Worm (Caenorhabditis elegans) whole organism, midembryonic: ENCODE measurements around the gene Y82E9BR.9.

Experiments
- T22C8.4 ChIP-seq: fragments of 200-800 bp; sonication (Bioruptor generic); IDR thresholded peaks from 2 replicates; pipeline ENCODE4 v1.3.6; 2022; ENCODE audit warnings: missing genetic modification characterization, missing compliant biosample characterization
- cog-1 ChIP-seq: sonication (generic microtip); optimal IDR thresholded peaks from 2 replicates; lab custom pipeline; 2016; ENCODE audit warnings: missing genetic modification characterization, missing compliant biosample characterization
- flt-1 ChIP-seq: fragments of 200-800 bp; sonication (Bioruptor generic); IDR thresholded peaks from 2 replicates; pipeline ENCODE4 v1.3.6; 2022; ENCODE audit warnings: missing genetic modification characterization, missing compliant biosample characterization
- klf-2 ChIP-seq: fragments of 200-800 bp; sonication (Bioruptor generic); conservative IDR thresholded peaks from 2 replicates; pipeline ENCODE4 v1.3.6; 2022; ENCODE audit warnings: missing genetic modification reagents, missing genetic modification characterization, missing compliant biosample characterization
- med-1 ChIP-seq: sonication (generic microtip); optimal IDR thresholded peaks from 2 replicates; lab custom pipeline; 2017; ENCODE audit warnings: missing genetic modification characterization, mild to moderate bottlenecking, missing compliant biosample characterization, antibody characterized with exemption, missing genetic modification reagents; ENCODE audit not compliant: insufficient read depth
- ref-1 ChIP-seq: fragments of 200-800 bp; sonication (Bioruptor generic); conservative IDR thresholded peaks from 2 replicates; pipeline ENCODE4 v1.3.6; 2022; ENCODE audit warnings: missing genetic modification reagents, missing genetic modification characterization, missing compliant biosample characterization
- tab-1 ChIP-seq: fragments of 200-800 bp; sonication (Bioruptor generic); IDR thresholded peaks from 2 replicates; pipeline ENCODE4 v1.3.6; 2022; ENCODE audit warnings: missing genetic modification characterization, missing compliant biosample characterization
- ztf-23 ChIP-seq: fragments of 200-800 bp; sonication (Bioruptor generic); IDR thresholded peaks from 2 replicates; pipeline ENCODE4 v1.3.6; 2022; ENCODE audit warnings: missing genetic modification reagents, missing genetic modification characterization, missing compliant biosample characterization
- ztf-29 ChIP-seq: fragments of 200-800 bp; sonication (Bioruptor generic); IDR thresholded peaks from 2 replicates; pipeline ENCODE4 v1.3.6; 2022; ENCODE audit warnings: missing genetic modification reagents, missing genetic modification characterization, missing compliant biosample characterization

The Y82E9BR.9 gene

DNA sequence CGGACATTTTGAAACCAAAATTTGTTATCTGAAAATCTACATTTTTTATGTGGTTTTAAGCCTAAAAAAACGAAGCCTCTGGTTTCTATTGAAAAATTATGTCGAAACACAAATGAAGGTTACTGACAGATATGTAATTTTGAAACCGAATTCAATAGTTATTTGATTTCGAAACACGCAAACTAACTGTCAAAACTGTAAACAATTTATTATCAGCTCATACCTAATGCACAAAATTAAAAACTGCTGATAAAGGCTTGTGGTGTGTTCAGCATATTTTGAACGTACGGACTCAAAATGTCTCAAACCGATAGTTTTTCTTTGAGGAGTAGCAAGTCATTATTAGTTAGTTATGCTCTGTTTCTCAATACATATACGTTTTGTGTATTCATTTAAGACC, 17.1 kb downstream of the Y82E9BR.9 start, which contains the start of gene fbxa-26:
Gene fbxa-26, minus strand, starts transcription at position 35 of the 400 bp plus-strand sequence.
- TF ChIP-seq ztf-29: no peak
- TF ChIP-seq flt-1 (GFP tag; lab: Robert Waterston, UW): no peak
- TF ChIP-seq T22C8.4 (GFP tag; lab: Robert Waterston, UW): no peak
- TF ChIP-seq med-1 (GFP tag; lab: Kevin White, UChicago): no peak
- no peak for TF ChIP-seq ztf-23 (GFP tag; lab: Robert Waterston, UW)
- no peak for TF ChIP-seq cog-1
- TF ChIP-seq tab-1 (GFP tag; lab: Robert Waterston, UW): no peak
- no peak for TF ChIP-seq ref-1 (GFP tag; lab: Robert Waterston, UW)
- no peak for TF ChIP-seq klf-2

DNA sequence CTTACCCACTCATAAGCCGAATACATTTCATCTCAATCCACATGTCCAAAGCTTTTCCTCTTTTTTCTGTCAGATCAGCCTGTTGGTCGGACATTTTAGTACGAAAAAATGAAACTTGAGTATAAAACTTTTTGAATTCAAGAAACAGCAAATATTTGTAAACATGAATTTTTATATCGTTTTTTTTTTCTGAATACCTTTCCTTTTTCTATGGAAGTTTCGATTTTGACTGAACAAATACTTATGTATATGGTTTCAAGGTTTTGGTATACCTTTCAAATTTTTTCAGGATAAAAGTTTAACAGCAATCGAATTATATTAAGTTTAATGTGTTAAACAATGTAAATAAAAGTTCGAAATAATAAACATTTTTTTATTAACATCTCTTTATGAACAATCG, 19.3 kb downstream of the Y82E9BR.9 start, which contains the start of gene fbxa-5:
Gene fbxa-5, minus strand, starts transcription at position 101 of the 400 bp plus-strand sequence.
- TF ChIP-seq ztf-23 (GFP tag; lab: Robert Waterston, UW): no peak
- no peak for TF ChIP-seq ref-1 (GFP tag; lab: Robert Waterston, UW)
- TF ChIP-seq ztf-29: no peak
- no peak for TF ChIP-seq flt-1 (GFP tag; lab: Robert Waterston, UW)
- no peak for TF ChIP-seq T22C8.4 (GFP tag; lab: Robert Waterston, UW)
- TF ChIP-seq med-1 (GFP tag; lab: Kevin White, UChicago): no peak
- TF ChIP-seq cog-1: no peak
- TF ChIP-seq klf-2: no peak
- TF ChIP-seq tab-1 (GFP tag; lab: Robert Waterston, UW): no peak

DNA sequence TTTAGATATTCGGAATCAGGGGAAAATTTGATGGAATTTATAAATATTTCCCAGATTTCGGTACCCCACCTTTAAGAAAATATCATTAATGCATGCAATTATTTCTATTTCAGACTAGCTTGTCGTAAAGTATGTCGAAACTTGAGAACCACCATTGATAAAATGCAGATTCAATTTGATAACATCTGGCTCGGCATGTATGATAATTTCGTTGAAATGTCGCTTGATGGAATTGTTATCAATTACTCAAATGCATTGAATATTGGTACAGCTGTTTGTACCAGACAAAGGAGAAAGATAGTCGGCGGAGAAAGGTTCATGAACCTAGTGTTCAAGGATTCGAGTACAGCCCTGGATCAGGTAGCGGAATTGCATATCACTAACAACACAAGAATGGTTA, 27.7 kb downstream of the Y82E9BR.9 start, which contains the start of gene Y82E9BL.19:
Gene Y82E9BL.19, plus strand, starts transcription at position 123 of the 400 bp plus-strand sequence.
- TF ChIP-seq cog-1: no peak
- no peak for TF ChIP-seq med-1 (GFP tag; lab: Kevin White, UChicago)
- TF ChIP-seq flt-1 (GFP tag; lab: Robert Waterston, UW): no peak
- no peak for TF ChIP-seq klf-2
- TF ChIP-seq T22C8.4 (GFP tag; lab: Robert Waterston, UW): no peak

DNA sequence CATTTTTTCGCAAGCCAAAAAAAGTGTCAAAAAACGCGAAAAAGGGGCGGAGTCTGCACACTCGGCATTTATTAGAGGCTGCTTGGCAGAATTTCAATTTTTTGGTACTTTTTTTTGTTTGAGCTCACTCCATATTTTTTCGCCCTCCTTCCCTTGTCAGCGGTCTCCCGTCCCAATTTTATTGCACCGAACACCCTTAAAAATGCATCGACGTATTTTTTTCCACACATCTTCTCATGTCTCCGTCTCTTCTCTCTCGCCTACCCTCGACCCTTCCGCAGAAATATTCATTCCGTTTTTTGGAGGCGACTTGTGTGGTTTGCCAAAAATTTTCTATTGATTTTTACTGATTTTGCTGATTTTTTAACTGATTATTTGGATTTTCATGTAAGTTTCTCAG, 33.1 kb downstream of the Y82E9BR.9 start, which contains the start of gene Y82E9BL.18:
Gene Y82E9BL.18, plus strand, starts transcription at position 301 of the 400 bp plus-strand sequence.
- TF ChIP-seq flt-1 (GFP tag; lab: Robert Waterston, UW) (no peak), ref-1 (GFP tag; lab: Robert Waterston, UW) (no peak), ztf-29 (no peak), ztf-23 (GFP tag; lab: Robert Waterston, UW) (no peak), cog-1 (no peak), med-1 (GFP tag; lab: Kevin White, UChicago) (no peak), T22C8.4 (GFP tag; lab: Robert Waterston, UW) (no peak), tab-1 (GFP tag; lab: Robert Waterston, UW) (no peak), klf-2 (no peak)

DNA sequence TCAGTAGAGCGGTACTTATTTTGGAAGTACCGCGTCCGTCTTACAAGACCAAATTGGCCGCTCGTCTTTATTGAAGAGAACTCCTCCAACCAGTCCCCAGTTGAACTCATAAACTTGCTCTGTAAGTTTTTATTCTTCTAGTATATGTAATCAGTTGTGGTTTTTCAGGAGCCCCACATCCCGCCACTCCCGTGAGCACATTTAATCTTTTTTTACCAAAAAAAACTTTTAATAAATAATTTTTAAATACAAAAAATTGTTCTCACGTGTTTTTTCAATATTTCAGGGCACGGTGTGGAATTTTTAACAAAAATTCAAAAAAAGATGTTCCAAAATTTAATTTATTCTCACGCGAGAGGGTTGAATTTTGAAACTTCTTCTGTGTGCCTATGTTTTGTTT, 35.1 kb downstream of the Y82E9BR.9 start, which contains the start of gene fbxa-14:
Gene fbxa-14, minus strand, starts transcription at position 101 of the 400 bp plus-strand sequence.
- TF ChIP-seq T22C8.4 (GFP tag; lab: Robert Waterston, UW) (no peak), ztf-29 (no peak), cog-1 (no peak)

DNA sequence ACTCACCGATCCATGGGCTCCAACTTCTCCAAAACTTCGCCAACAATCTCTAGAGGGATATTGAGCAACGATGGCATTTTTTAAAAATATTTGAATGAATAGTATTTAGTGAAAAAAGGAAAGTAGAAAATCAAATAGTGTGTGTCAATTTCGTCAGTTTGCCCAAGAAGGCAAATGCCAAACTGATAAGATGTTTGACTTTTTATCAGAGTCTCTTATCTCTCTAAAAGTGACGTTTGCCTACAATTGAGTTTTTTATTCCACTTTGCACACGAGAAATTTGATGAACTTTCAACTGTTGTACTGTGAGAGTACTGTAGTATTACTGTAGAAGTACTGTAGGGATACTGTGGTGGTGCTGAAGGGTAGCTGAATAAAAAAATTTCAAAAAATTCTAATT, 36.0 kb downstream of the Y82E9BR.9 start:
- no peak for TF ChIP-seq ztf-29
- TF ChIP-seq T22C8.4 (GFP tag; lab: Robert Waterston, UW): no peak
- TF ChIP-seq med-1 (GFP tag; lab: Kevin White, UChicago): no peak
- TF ChIP-seq flt-1 (GFP tag; lab: Robert Waterston, UW): no peak
- no peak for TF ChIP-seq klf-2
- no peak for TF ChIP-seq tab-1 (GFP tag; lab: Robert Waterston, UW)
- no peak for TF ChIP-seq ref-1 (GFP tag; lab: Robert Waterston, UW)
- TF ChIP-seq ztf-23 (GFP tag; lab: Robert Waterston, UW): no peak
- TF ChIP-seq cog-1: no peak

DNA sequence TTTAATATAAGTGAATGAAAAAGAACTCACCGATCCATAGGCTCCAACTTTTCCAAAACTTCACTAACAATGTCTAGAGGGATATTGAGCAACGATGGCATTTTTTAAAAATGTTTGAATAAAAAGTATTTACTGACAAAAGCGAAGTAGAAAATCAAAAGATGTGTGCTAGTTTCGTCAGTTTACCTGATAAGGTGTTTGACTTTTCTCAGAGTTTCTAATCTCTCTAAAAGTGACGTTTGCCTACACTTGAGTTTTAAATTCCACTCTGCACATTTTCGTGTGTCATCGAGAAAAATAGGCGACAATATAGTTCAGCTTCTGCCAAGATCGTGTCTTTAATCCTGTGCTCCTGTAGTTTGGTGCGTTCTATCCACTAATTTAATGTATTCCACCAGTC, 38.0 kb downstream of the Y82E9BR.9 start, which contains the start of gene fbxa-15:
Gene fbxa-15, minus strand, starts transcription at position 101 of the 400 bp plus-strand sequence.
- TF ChIP-seq cog-1 (no peak), tab-1 (GFP tag; lab: Robert Waterston, UW) (no peak), ztf-29 (no peak), med-1 (GFP tag; lab: Kevin White, UChicago) (no peak), ref-1 (GFP tag; lab: Robert Waterston, UW) (no peak), T22C8.4 (GFP tag; lab: Robert Waterston, UW) (no peak), flt-1 (GFP tag; lab: Robert Waterston, UW) (no peak), ztf-23 (GFP tag; lab: Robert Waterston, UW) (no peak), klf-2 (no peak)

DNA sequence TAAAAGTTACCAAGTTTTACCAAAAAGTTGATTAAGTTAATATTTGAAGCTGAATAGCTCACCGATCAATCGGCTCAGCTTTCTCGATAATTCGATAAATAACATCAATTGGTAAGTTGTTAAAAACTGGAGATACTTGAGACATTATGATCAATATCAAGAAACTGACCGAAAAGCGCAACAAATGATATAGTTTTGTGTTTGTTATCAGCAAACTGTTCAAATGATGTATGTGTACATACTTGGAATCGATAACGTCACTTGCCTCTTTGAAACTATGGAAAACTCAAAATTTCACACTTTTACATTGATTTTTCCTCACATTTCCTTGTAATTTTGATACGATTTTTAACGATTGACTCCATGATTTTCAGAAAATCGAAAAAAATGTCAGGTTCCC, 44.5 kb downstream of the Y82E9BR.9 start, which contains the start of the genes fbxa-80 and fbxa-19:
Gene fbxa-80, minus strand, starts transcription at position 173 of the 400 bp plus-strand sequence.
Gene fbxa-19, plus strand, starts transcription at position 364 of the 400 bp plus-strand sequence.
- TF ChIP-seq T22C8.4 (GFP tag; lab: Robert Waterston, UW) (no peak), flt-1 (GFP tag; lab: Robert Waterston, UW) (no peak), med-1 (GFP tag; lab: Kevin White, UChicago) (no peak), ref-1 (GFP tag; lab: Robert Waterston, UW) (no peak)

DNA sequence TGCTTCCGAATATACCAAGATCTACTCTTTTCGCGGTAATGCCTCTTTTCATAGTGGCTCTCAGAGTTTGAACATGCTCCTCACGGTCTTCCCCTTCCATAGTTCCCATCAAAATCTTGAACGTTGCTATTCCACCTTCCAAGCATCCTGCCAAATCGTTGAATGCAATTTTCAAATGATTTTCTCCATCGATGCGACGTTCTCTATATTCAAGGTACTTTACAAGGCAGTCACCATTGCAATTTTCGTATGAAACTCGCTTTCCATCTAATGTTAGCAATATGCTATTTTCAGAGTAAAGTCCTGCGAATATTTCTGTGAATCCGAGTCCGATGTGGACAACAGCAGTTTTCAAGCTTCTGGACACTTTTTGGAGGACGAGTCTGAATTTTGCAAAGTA, 45.3 kb downstream of the Y82E9BR.9 start:
- TF ChIP-seq klf-2 (no peak), flt-1 (GFP tag; lab: Robert Waterston, UW) (no peak), ztf-29 (no peak), T22C8.4 (GFP tag; lab: Robert Waterston, UW) (no peak), med-1 (GFP tag; lab: Kevin White, UChicago) (no peak), cog-1 (no peak), ref-1 (GFP tag; lab: Robert Waterston, UW) (no peak), tab-1 (GFP tag; lab: Robert Waterston, UW) (no peak), ztf-23 (GFP tag; lab: Robert Waterston, UW) (no peak)

DNA sequence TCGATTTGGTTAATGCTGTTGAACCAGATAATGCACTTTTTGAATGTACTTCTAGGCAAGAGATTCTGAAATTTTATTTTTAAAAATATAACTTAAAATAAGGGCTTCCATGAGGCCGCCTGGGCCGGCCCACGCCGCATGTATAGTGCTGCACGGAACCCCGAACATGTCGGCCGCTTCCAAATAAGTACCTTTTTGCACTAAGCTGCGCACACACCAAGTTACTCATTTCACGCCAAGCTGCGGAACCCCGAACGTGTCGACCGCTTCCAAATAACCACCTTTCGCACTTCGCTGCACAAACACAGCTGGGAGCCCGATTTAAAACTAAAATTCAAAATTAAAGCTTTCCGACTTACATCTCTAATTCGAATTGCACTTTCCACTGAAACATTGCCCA, 48.2 kb downstream of the Y82E9BR.9 start:
- TF ChIP-seq ref-1 (GFP tag; lab: Robert Waterston, UW) (no peak), cog-1 (no peak), med-1 (GFP tag; lab: Kevin White, UChicago) (no peak), ztf-23 (GFP tag; lab: Robert Waterston, UW) (no peak)
